Worm (Caenorhabditis elegans): ENCODE data around the gene gck-3.

- TF ChIP-seq nhr-28 (tag; optimal IDR thresholded peaks at IDR 0.05) (no peak), nhr-77 (tag; optimal IDR thresholded peaks at IDR 0.05) (no peak), ama-1 (optimal IDR thresholded peaks at IDR 0.05) (no peak), ZK546.5 (tag; optimal IDR thresholded peaks at IDR 0.05) (no peak), ceh-9 (tag; optimal IDR thresholded peaks at IDR 0.05) (no peak)
Observed at ce11 chrV:17928128-17928527, 38.5 kb downstream of the gck-3 start.
